Fruit fly (Drosophila melanogaster): Measurements from ENCODE around the gene Roc1a.

The Roc1a gene

DNA sequence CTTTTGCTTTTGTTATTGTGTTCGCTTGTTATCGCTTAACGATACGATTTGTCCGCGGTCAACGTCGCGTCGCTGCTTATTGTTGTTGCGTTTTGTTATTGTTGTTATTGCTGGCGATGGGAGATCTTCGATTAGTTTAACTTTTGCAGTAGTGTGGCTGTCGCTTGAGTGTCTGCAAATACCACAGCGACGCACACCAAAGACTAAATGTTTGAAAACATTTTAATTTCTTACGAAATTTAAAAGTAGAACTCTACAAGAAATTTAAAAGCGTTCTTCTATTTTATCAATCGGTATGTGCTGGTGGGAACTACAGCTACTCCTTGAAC is 27.0 kb upstream of the Roc1a start, which contains the start of gene spdi (continued):
- TF ChIP-seq wek (GFP tag; optimal IDR thresholded peaks at IDR 0.05) (no peak), stwl (tag; optimal IDR thresholded peaks at IDR 0.05) (peak; percentile 81), CG9876 (GFP tag; optimal IDR thresholded peaks at IDR 0.05) (no peak), wdn (GFP tag; IDR thresholded peaks at IDR 0.05) (no peak), Asciz (GFP tag; optimal IDR thresholded peaks at IDR 0.05) (no peak), CG12942 (GFP tag; optimal IDR thresholded peaks at IDR 0.05) (no peak), pum (GFP tag; optimal IDR thresholded peaks at IDR 0.05) (no peak), CG7372 (GFP tag; IDR thresholded peaks at IDR 0.05) (no peak), CG6813 (GFP tag; optimal IDR thresholded peaks at IDR 0.05) (no peak), zfh2 (GFP tag; optimal IDR thresholded peaks at IDR 0.05) (no peak), CG17385 (GFP tag; optimal IDR thresholded peaks at IDR 0.05) (no peak)

DNA sequence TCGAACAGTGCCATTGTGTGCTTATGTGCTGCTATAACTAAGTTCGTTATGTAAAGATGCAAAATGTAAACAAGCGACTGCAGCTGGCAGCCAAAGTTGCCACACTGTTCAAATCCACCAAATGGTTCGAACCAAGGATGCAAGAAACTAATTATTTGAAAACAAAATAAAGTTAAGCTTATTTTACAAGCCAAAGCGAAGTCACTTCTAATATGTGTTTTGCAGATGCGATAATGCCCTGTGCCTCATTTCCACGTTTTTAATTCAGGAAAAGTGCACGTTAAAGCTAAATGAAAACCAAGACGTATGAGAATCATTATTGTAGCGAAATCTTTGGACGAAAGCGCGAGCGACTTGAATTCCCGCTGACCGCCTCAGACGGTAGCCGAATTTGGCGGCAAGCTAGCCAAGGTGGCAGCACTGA is 26.0 kb upstream of the Roc1a start, which contains the start of the genes CG13365 and Vsp37A:
TSS of gene CG13365 (minus strand) at position 84 of the 424 bp plus-strand sequence.
TSS of gene Vsp37A (plus strand) at position 399 of the 424 bp plus-strand sequence.
- TF ChIP-seq Six4 (GFP tag; optimal IDR thresholded peaks at IDR 0.05) (peak; percentile 16), mld (GFP tag; IDR thresholded peaks at IDR 0.05; ENCODE audit: partially characterized antibody) (no peak), CG12391 (tag; optimal IDR thresholded peaks at IDR 0.05) (peak; percentile 52), B-H2 (GFP tag; optimal IDR thresholded peaks at IDR 0.05) (peak; percentile 41), slbo (GFP tag; IDR thresholded peaks at IDR 0.05) (peak; percentile 52), ewg (GFP tag; optimal IDR thresholded peaks at IDR 0.05) (peak; percentile 7), CG9215 (GFP tag; IDR thresholded peaks at IDR 0.05) (peak; percentile 46), tgo (GFP tag; IDR thresholded peaks at IDR 0.05) (peak; percentile 31; the same call in 2 of the 3 replicates), CG33557 (GFP tag; optimal IDR thresholded peaks at IDR 0.05) (peak; percentile 34), Sry-δ (GFP tag; optimal IDR thresholded peaks at IDR 0.05) (peak; percentile 65), CG10462 (GFP tag; optimal IDR thresholded peaks at IDR 0.05) (no peak), CG17829 (tag; optimal IDR thresholded peaks at IDR 0.05) (peak; percentile 86), caup (GFP tag; optimal IDR thresholded peaks at IDR 0.05; ENCODE audit: severe bottlenecking) (peak; percentile 3), gt (GFP tag; IDR thresholded peaks at IDR 0.05) (no peak), Blimp-1 (GFP tag; optimal IDR thresholded peaks at IDR 0.05) (peak; percentile 30), Pdp1 (GFP tag; optimal IDR thresholded peaks at IDR 0.05) (peak; percentile 36 to 98), dmrt11E (tag; optimal IDR thresholded peaks at IDR 0.05) (peak; percentile 36), nmo (GFP tag; optimal IDR thresholded peaks at IDR 0.05) (peak; percentile 60), CG1792 (GFP tag; optimal IDR thresholded peaks at IDR 0.05) (peak; percentile 67), CoRest (tag; optimal IDR thresholded peaks at IDR 0.05) (peak; percentile 75), Bdp1 (GFP tag; optimal IDR thresholded peaks at IDR 0.05) (peak; percentile 40), CG5245 (GFP tag; optimal IDR thresholded peaks at IDR 0.05) (no peak), fu2 (GFP tag; optimal IDR thresholded peaks at IDR 0.05) (peak; percentile 25), gem (tag; optimal IDR thresholded peaks at IDR 0.05) (peak; percentile 52), ems (GFP tag; optimal IDR thresholded peaks at IDR 0.05) (peak; percentile 17), CG8478 (optimal IDR thresholded peaks at IDR 0.05) (no peak), da (GFP tag; optimal IDR thresholded peaks at IDR 0.05) (peak; percentile 38), Myb (GFP tag; optimal IDR thresholded peaks at IDR 0.05) (peak; percentile 66), CG11723 (GFP tag; optimal IDR thresholded peaks at IDR 0.05) (peak; percentile 34), lmd (GFP tag; IDR thresholded peaks at IDR 0.05) (no peak), fd102C (GFP tag; optimal IDR thresholded peaks at IDR 0.05) (no peak), CG31441 (GFP tag; IDR thresholded peaks at IDR 0.05) (0 out of 2 replicates have a peak, but pooled peaks have one; percentile 26), ro (GFP tag; IDR thresholded peaks at IDR 0.05) (no peak), CG4730 (GFP tag; IDR thresholded peaks at IDR 0.05) (peak; percentile 35; the same call in 1 of the 2 replicates), CG9609 (GFP tag; optimal IDR thresholded peaks at IDR 0.05) (peak; percentile 22), disco-r (GFP tag; optimal IDR thresholded peaks at IDR 0.05) (peak; percentile 24), HLH54F (GFP tag; optimal IDR thresholded peaks at IDR 0.05) (no peak), zfh2 (GFP tag; optimal IDR thresholded peaks at IDR 0.05) (peak; percentile 51), pb (GFP tag; optimal IDR thresholded peaks at IDR 0.05) (peak; percentile 56), Hsf (GFP tag; optimal IDR thresholded peaks at IDR 0.05) (peak; percentile 51), ci (GFP tag; IDR thresholded peaks at IDR 0.05) (peak; percentile 66; the same call in 2 of the 3 replicates)
